Fruit fly (Drosophila melanogaster) whole organism, prepupa: Measurements from ENCODE around the gene Unc-76.

Experiments used
- Blimp-1 ChIP-seq: fragments of 200-800 bp; sonication (Bioruptor generic); optimal IDR thresholded peaks from 3 replicates; lab custom pipeline; 2017; ENCODE audit warnings: missing biosample characterization, missing genetic modification characterization, mild to moderate bottlenecking, moderate library complexity, missing genetic modification reagents
- CG10631 ChIP-seq: fragments of 200-800 bp; sonication (Bioruptor generic); optimal IDR thresholded peaks from 2 replicates; lab custom pipeline; 2016; ENCODE audit warnings: missing biosample characterization, missing genetic modification characterization
- CG11762 ChIP-seq: fragments of 200-800 bp; sonication (Bioruptor generic); optimal IDR thresholded peaks from 3 replicates; lab custom pipeline; 2016; ENCODE audit warnings: missing biosample characterization, missing genetic modification characterization; ENCODE audit not compliant: insufficient read depth
- CG15336 ChIP-seq: fragments of 200-800 bp; sonication (Bioruptor generic); IDR thresholded peaks from 2 replicates; pipeline ENCODE4 v1.3.6; 2022; ENCODE audit warnings: missing biosample characterization, missing genetic modification characterization
- CG1621 ChIP-seq: fragments of 200-800 bp; sonication (Bioruptor generic); optimal IDR thresholded peaks from 3 replicates; lab custom pipeline; 2018; ENCODE audit warnings: missing biosample characterization, mild to moderate bottlenecking, missing genetic modification characterization
- CG16779 ChIP-seq: fragments of 200-800 bp; sonication (Bioruptor generic); optimal IDR thresholded peaks from 3 replicates; lab custom pipeline; 2017; ENCODE audit warnings: missing biosample characterization, mild to moderate bottlenecking, missing genetic modification characterization
- CG3032 ChIP-seq: fragments of 200-800 bp; optimal IDR thresholded peaks from 2 replicates; lab custom pipeline; 2019; ENCODE audit warnings: missing biosample characterization, mild to moderate bottlenecking, missing genetic modification characterization, moderate library complexity
- CG31627 ChIP-seq: fragments of 200-800 bp; sonication (Bioruptor generic); optimal IDR thresholded peaks from 3 replicates; lab custom pipeline; 2016; ENCODE audit warnings: missing biosample characterization, missing genetic modification characterization
- CG32006 ChIP-seq: fragments of 200-800 bp; sonication (Bioruptor generic); optimal IDR thresholded peaks from 3 replicates; lab custom pipeline; 2017; ENCODE audit warnings: missing biosample characterization, mild to moderate bottlenecking, missing genetic modification characterization
- CG3919 ChIP-seq: fragments of 200-800 bp; sonication (Bioruptor generic); optimal IDR thresholded peaks from 3 replicates; lab custom pipeline; 2016; ENCODE audit warnings: missing biosample characterization, missing genetic modification characterization
- CG4318 ChIP-seq: fragments of 200-800 bp; sonication (Bioruptor generic); optimal IDR thresholded peaks from 3 replicates; lab custom pipeline; 2017; ENCODE audit warnings: missing biosample characterization, mild to moderate bottlenecking, missing genetic modification characterization
- CG6163 ChIP-seq: fragments of 200-800 bp; sonication (Bioruptor generic); IDR thresholded peaks from 3 replicates; pipeline ENCODE4 v1.3.6; 2022; ENCODE audit warnings: missing biosample characterization, missing genetic modification characterization
- CG6276 ChIP-seq: fragments of 200-800 bp; sonication (Bioruptor generic); optimal IDR thresholded peaks from 2 replicates; lab custom pipeline; 2017; ENCODE audit warnings: missing biosample characterization, mild to moderate bottlenecking, missing genetic modification characterization
- CG6792 ChIP-seq: fragments of 200-800 bp; sonication (Bioruptor generic); optimal IDR thresholded peaks from 3 replicates; lab custom pipeline; 2016; ENCODE audit warnings: missing biosample characterization, missing genetic modification characterization
- CG6808 ChIP-seq: fragments of 200-800 bp; sonication (Bioruptor generic); optimal IDR thresholded peaks from 3 replicates; lab custom pipeline; 2017; ENCODE audit warnings: missing biosample characterization, missing genetic modification characterization, mild to moderate bottlenecking, moderate library complexity, missing genetic modification reagents
- CG7368 ChIP-seq: fragments of 200-800 bp; sonication (Bioruptor generic); optimal IDR thresholded peaks from 3 replicates; lab custom pipeline; 2016; ENCODE audit warnings: missing biosample characterization, missing genetic modification characterization
- CG8119 ChIP-seq: fragments of 200-800 bp; sonication (Bioruptor generic); IDR thresholded peaks from 3 replicates; pipeline ENCODE4 v1.3.6; 2022; ENCODE audit warnings: missing biosample characterization, missing genetic modification characterization
- CG8319 ChIP-seq: fragments of 200-800 bp; sonication (Bioruptor generic); optimal IDR thresholded peaks from 3 replicates; lab custom pipeline; 2016; ENCODE audit warnings: missing biosample characterization, missing genetic modification characterization
- CG9139 ChIP-seq: fragments of 200-800 bp; sonication (Bioruptor generic); optimal IDR thresholded peaks from 3 replicates; lab custom pipeline; 2017; ENCODE audit warnings: missing biosample characterization, mild to moderate bottlenecking, missing genetic modification characterization
- Eip75B ChIP-seq: fragments of 200-800 bp; sonication (Bioruptor generic); optimal IDR thresholded peaks from 3 replicates; lab custom pipeline; 2016; ENCODE audit warnings: missing biosample characterization, missing genetic modification characterization
- Eip78C ChIP-seq: fragments of 200-800 bp; sonication (Bioruptor generic); peaks from one replicate; lab custom pipeline; 2016; ENCODE audit warnings: missing biosample characterization, missing genetic modification characterization
- Eip93F ChIP-seq: fragments of 200-800 bp; sonication (Bioruptor generic); optimal IDR thresholded peaks from 2 replicates; lab custom pipeline; 2016; ENCODE audit warnings: missing biosample characterization, mild to moderate bottlenecking, missing genetic modification characterization
- Ets21C ChIP-seq: fragments of 200-800 bp; sonication (Bioruptor generic); optimal IDR thresholded peaks from 3 replicates; lab custom pipeline; 2016; ENCODE audit warnings: missing biosample characterization, missing genetic modification characterization
- Ets96B ChIP-seq: fragments of 200-800 bp; optimal IDR thresholded peaks from 2 replicates; lab custom pipeline; 2019; ENCODE audit warnings: missing biosample characterization, mild to moderate bottlenecking, missing genetic modification characterization, moderate library complexity
- Hr38 ChIP-seq: sonication (Bioruptor generic); optimal IDR thresholded peaks from 2 replicates; lab custom pipeline; 2016; ENCODE audit warnings: missing biosample characterization, missing genetic modification characterization
- Met ChIP-seq: fragments of 200-800 bp; sonication (Bioruptor generic); optimal IDR thresholded peaks from 3 replicates; lab custom pipeline; 2016; ENCODE audit warnings: missing biosample characterization, missing genetic modification characterization
- OdsH ChIP-seq: fragments of 200-800 bp; sonication (Bioruptor generic); optimal IDR thresholded peaks from 3 replicates; lab custom pipeline; 2016; ENCODE audit warnings: missing biosample characterization, missing genetic modification characterization
- Smox ChIP-seq: fragments of 200-800 bp; sonication (Bioruptor generic); optimal IDR thresholded peaks from 3 replicates; lab custom pipeline; 2016; ENCODE audit warnings: missing biosample characterization, missing genetic modification characterization
- Sox102F ChIP-seq: fragments of 200-800 bp; sonication (Bioruptor generic); optimal IDR thresholded peaks from 2 replicates; lab custom pipeline; 2016; ENCODE audit warnings: missing biosample characterization, mild to moderate bottlenecking, missing genetic modification characterization
- Sox14 ChIP-seq: fragments of 200-800 bp; sonication (Bioruptor generic); optimal IDR thresholded peaks from 3 replicates; lab custom pipeline; 2016; ENCODE audit warnings: missing biosample characterization, missing genetic modification characterization
- Sox15 ChIP-seq: fragments of 200-800 bp; sonication (Bioruptor generic); optimal IDR thresholded peaks from 3 replicates; lab custom pipeline; 2016; ENCODE audit warnings: missing biosample characterization, missing genetic modification characterization
- acj6 ChIP-seq: fragments of 200-800 bp; sonication (Bioruptor generic); optimal IDR thresholded peaks from 3 replicates; lab custom pipeline; 2016; ENCODE audit warnings: missing biosample characterization, missing genetic modification characterization
- cyc ChIP-seq: fragments of 200-800 bp; sonication (Bioruptor generic); optimal IDR thresholded peaks from 3 replicates; lab custom pipeline; 2016; ENCODE audit warnings: missing biosample characterization, missing genetic modification characterization
- dsx ChIP-seq: fragments of 200-800 bp; optimal IDR thresholded peaks from 3 replicates; lab custom pipeline; 2019; ENCODE audit warnings: missing biosample characterization, mild to moderate bottlenecking, missing genetic modification characterization, moderate library complexity; ENCODE audit not compliant: poor library complexity, severe bottlenecking
- eg ChIP-seq: fragments of 200-800 bp; sonication (Bioruptor generic); IDR thresholded peaks from 3 replicates; pipeline ENCODE4 v1.3.6; 2022; ENCODE audit warnings: missing biosample characterization, missing genetic modification characterization
- esn ChIP-seq: fragments of 200-800 bp; sonication (Bioruptor generic); optimal IDR thresholded peaks from 2 replicates; lab custom pipeline; 2016; ENCODE audit warnings: missing biosample characterization, mild to moderate bottlenecking, missing genetic modification characterization, moderate library complexity
- fd59A ChIP-seq: fragments of 200-800 bp; sonication (Bioruptor generic); optimal IDR thresholded peaks from 2 replicates; lab custom pipeline; 2017; ENCODE audit warnings: missing biosample characterization, mild to moderate bottlenecking, missing genetic modification characterization, missing genetic modification reagents
- salr ChIP-seq, 2 experiments: fragments of 200-800 bp; sonication (Bioruptor generic); optimal IDR thresholded peaks; 3 replicates each; lab custom pipeline; 2016 to 2018; ENCODE audit warnings: missing biosample characterization in 2 of 2, missing genetic modification characterization in 2 of 2, mild to moderate bottlenecking in 1 of 2
- spab ChIP-seq: fragments of 200-800 bp; sonication (Bioruptor generic); optimal IDR thresholded peaks from 2 replicates; lab custom pipeline; 2017; ENCODE audit warnings: missing biosample characterization, mild to moderate bottlenecking, missing genetic modification characterization, missing genetic modification reagents
- ss ChIP-seq, 2 experiments: fragments of 200-800 bp; sonication (Bioruptor generic); optimal IDR thresholded peaks; 2 replicates in 1 of 2; 3 replicates in 1 of 2; lab custom pipeline; 2017 to 2018; ENCODE audit warnings: mild to moderate bottlenecking in 2 of 2, missing biosample characterization in 2 of 2, missing genetic modification characterization in 2 of 2, moderate library complexity in 1 of 2
- svp ChIP-seq: fragments of 200-800 bp; sonication (Bioruptor generic); peaks from one replicate; lab custom pipeline; 2016; ENCODE audit warnings: missing biosample characterization, missing genetic modification characterization
- topi ChIP-seq: fragments of 200-800 bp; sonication (Bioruptor generic); optimal IDR thresholded peaks from 3 replicates; lab custom pipeline; 2016; ENCODE audit warnings: missing biosample characterization, missing genetic modification characterization
- vri ChIP-seq: fragments of 200-800 bp; sonication (Bioruptor generic); optimal IDR thresholded peaks from 3 replicates; lab custom pipeline; 2016; ENCODE audit warnings: missing biosample characterization, mild to moderate bottlenecking, missing genetic modification characterization

The Unc-76 gene

DNA sequence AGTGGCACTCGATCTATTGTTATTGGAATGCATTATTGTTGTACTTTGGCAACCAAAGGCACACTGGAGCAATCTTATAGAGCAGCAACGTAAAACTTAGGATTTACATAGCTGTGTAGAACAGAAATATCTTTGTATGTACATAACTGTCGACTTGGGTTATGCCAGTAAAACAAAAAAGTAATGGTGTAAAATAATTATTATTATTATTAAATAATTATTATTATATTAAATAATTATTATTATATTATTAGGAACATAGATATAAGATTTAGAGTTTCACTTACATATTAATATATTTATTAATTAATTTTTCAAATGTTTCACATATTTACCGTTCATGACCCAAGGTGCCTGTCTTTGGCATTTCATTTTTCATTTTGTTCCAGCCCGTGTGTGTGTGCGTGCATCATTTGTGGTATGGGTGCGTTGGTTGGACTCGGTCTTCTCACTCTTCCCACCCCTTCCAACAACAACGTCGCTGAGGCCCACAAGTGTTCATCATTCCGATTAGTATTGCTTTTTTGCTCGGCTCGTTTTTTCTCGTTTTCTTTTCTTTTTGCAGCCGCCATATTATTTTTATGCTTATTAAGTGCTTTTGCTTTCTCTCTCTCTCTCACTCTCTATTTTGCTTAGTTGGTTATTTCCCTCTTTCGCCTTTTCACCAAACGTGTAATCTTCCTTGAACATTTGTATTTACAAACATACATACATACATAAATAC lies 43.7 kb downstream of the Unc-76 start (continued):
- TF ChIP-seq Ets96B (tag; lab: Kevin White, UChicago) (peak; percentile 89), CG1621 (tag; lab: Kevin White, UChicago) (peak; percentile 79), CG31627 (GFP tag; lab: Kevin White, UChicago) (peak; percentile 76), CG6792 (GFP tag; lab: Kevin White, UChicago) (peak; percentile 82), dsx (peak; percentile 80), CG11762 (GFP tag; lab: Kevin White, UChicago) (peak; percentile 88), Eip93F (GFP tag; lab: Kevin White, UChicago) (peak; percentile 33), CG6808 (peak; percentile 82), eg (GFP tag; lab: Robert Waterston, UW) (peak; percentile 92), CG16779 (tag; lab: Kevin White, UChicago) (peak; percentile 84), fd59A (GFP tag; lab: Kevin White, UChicago) (peak; percentile 33), Smox (GFP tag; lab: Kevin White, UChicago) (peak; percentile 65), vri (GFP tag; lab: Kevin White, UChicago) (peak; percentile 46), Eip78C (GFP tag; lab: Kevin White, UChicago) (peak; percentile 94), Ets21C (GFP tag; lab: Kevin White, UChicago) (peak; percentile 80), Sox15 (GFP tag; lab: Kevin White, UChicago) (peak; percentile 91), CG3919 (GFP tag; lab: Kevin White, UChicago) (peak; percentile 72), Hr38 (GFP tag; lab: Kevin White, UChicago) (no peak), CG6276 (GFP tag; lab: Kevin White, UChicago) (peak; percentile 95), spab (GFP tag; lab: Kevin White, UChicago) (peak; percentile 86), esn (GFP tag; lab: Kevin White, UChicago) (peak; percentile 88), cyc (peak; percentile 72), Met (GFP tag; lab: Kevin White, UChicago) (peak; percentile 73), CG4318 (GFP tag; lab: Kevin White, UChicago) (peak; percentile 96), CG9139 (peak; percentile 85), Sox14 (GFP tag; lab: Kevin White, UChicago) (peak; percentile 11), Sox102F (GFP tag; lab: Kevin White, UChicago) (peak; percentile 49), CG32006 (GFP tag; lab: Kevin White, UChicago) (peak; percentile 98), CG6163 (peak; percentile 96), Eip75B (peak; percentile 34), acj6 (GFP tag; lab: Kevin White, UChicago) (peak; percentile 90), topi (GFP tag; lab: Kevin White, UChicago) (peak; percentile 80), CG3032 (tag; lab: Kevin White, UChicago) (peak; percentile 93), CG8319 (GFP tag; lab: Kevin White, UChicago) (peak; percentile 69), CG7368 (GFP tag; lab: Kevin White, UChicago) (peak; percentile 69), OdsH (peak; percentile 83), ss (GFP tag; optimal IDR thresholded peaks at IDR 0.05; lab: Kevin White, UChicago) (peak; percentile 91 to 93), CG10631 (GFP tag; lab: Kevin White, UChicago) (peak; percentile 96), svp (GFP tag; lab: Kevin White, UChicago) (peak; percentile 89)
- TF ChIP-seq, all 60 proteins: peak for 59

DNA sequence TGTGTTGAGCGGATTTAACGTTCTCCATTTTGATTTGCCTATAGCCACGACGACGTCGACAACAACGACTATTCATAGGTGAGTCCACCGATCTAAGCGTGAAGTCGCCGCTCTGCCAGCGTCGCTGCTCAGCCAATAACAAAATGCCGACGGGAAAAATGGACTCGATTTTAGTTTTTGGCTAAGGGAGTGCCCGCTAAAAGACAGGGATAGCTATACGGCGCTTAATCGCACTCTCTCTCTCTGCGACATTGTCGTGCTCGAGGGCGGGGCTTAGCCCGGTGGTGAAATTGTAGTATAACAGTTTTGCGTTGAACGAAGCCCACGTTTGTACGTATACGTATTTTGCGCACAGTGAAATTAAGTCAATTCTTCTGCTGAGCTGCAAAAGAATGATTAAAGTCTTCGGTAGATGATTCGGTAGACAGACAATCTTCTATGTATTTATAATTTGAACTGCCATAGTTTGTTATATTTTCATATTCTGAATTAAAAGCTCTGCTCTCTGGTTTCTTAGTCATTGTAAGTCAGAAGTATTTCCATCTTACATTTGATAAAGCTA lies 45.2 kb downstream of the Unc-76 start:
- no peak for TF ChIP-seq Blimp-1 (GFP tag; lab: Kevin White, UChicago)
- TF ChIP-seq ss (GFP tag; optimal IDR thresholded peaks at IDR 0.05; lab: Kevin White, UChicago): peak in 1 of 2 experiments; percentile 2
- no peak for TF ChIP-seq CG15336
- peak; percentile 30 for TF ChIP-seq Eip78C (GFP tag; lab: Kevin White, UChicago)
- peak; percentile 15; the same call in 1 of the 3 replicates for TF ChIP-seq CG6163
- TF ChIP-seq salr (GFP tag; optimal IDR thresholded peaks at IDR 0.05; lab: Kevin White, UChicago): no peak
- 0 out of 3 replicates have a peak, but pooled peaks have one; percentile 13 for TF ChIP-seq CG8119 (GFP tag; lab: Robert Waterston, UW)
- peak; percentile 50; the same call in 1 of the 3 replicates for TF ChIP-seq eg (GFP tag; lab: Robert Waterston, UW)
- TF ChIP-seq Hr38 (GFP tag; lab: Kevin White, UChicago): no peak
- no peak for TF ChIP-seq Met (GFP tag; lab: Kevin White, UChicago)
- peak; percentile 92 for TF ChIP-seq dsx
- no peak for TF ChIP-seq svp (GFP tag; lab: Kevin White, UChicago)
